Worm (Caenorhabditis elegans): ENCODE data around the gene srh-23.

ce11 chrV:4885372-4885771 lies 35.5 kb upstream of the srh-23 start, which contains the start of gene T19H12.3:
- TF ChIP-seq lin-39 (tag; optimal IDR thresholded peaks at IDR 0.05) (no peak), nhr-6 (tag; optimal IDR thresholded peaks at IDR 0.05) (no peak), mep-1 (tag; optimal IDR thresholded peaks at IDR 0.05) (no peak), hlh-11 (tag; optimal IDR thresholded peaks at IDR 0.05) (no peak), madf-9 (GFP tag; conservative IDR thresholded peaks at IDR 0.05) (no peak), nhr-11 (tag; optimal IDR thresholded peaks at IDR 0.05) (no peak), madf-5 (GFP tag; IDR thresholded peaks at IDR 0.05) (no peak), ctbp-1 (GFP tag; IDR thresholded peaks at IDR 0.05) (no peak), skn-1 (tag; optimal IDR thresholded peaks at IDR 0.05) (no peak), ceh-44 (GFP tag; IDR thresholded peaks at IDR 0.05) (no peak)
